Fruit fly (Drosophila melanogaster) whole organism, wandering third instar larva: ENCODE results near the gene AsnS.

Source experiments
- CG32264 ChIP-seq: fragments of 200-800 bp; sonication (Bioruptor generic); optimal IDR thresholded peaks from 2 replicates; lab custom pipeline; 2016; ENCODE audit warnings: missing biosample characterization, missing genetic modification characterization
- CG9705 ChIP-seq: fragments of 200-800 bp; sonication (Bioruptor generic); optimal IDR thresholded peaks from 2 replicates; lab custom pipeline; 2018; ENCODE audit warnings: missing biosample characterization, mild to moderate bottlenecking, missing genetic modification characterization
- CrebA ChIP-seq: fragments of 200-800 bp; sonication (Bioruptor generic); optimal IDR thresholded peaks from 2 replicates; lab custom pipeline; 2016; ENCODE audit warnings: missing biosample characterization, mild to moderate bottlenecking, missing genetic modification characterization, borderline replicate concordance
- Dif ChIP-seq: fragments of 200-275, 200-300 bp; sonication (Bioruptor generic); optimal IDR thresholded peaks from 2 replicates; lab custom pipeline; 2018; ENCODE audit warnings: missing biosample characterization, missing genetic modification characterization; ENCODE audit not compliant: partially characterized antibody
- GATAd ChIP-seq: sonication (Bioruptor generic); optimal IDR thresholded peaks from 2 replicates; lab custom pipeline; 2016; ENCODE audit warnings: missing biosample characterization, missing genetic modification characterization
- HLH106 ChIP-seq: fragments of 200-800 bp; optimal IDR thresholded peaks from 3 replicates; lab custom pipeline; 2019; ENCODE audit warnings: missing biosample characterization, mild to moderate bottlenecking, missing genetic modification characterization, moderate library complexity
- Hnf4 ChIP-seq: fragments of 200-800 bp; sonication (Bioruptor generic); optimal IDR thresholded peaks from 2 replicates; lab custom pipeline; 2016; ENCODE audit warnings: missing biosample characterization, mild to moderate bottlenecking, missing genetic modification characterization
- Hr78 ChIP-seq: fragments of >200 bp; optimal IDR thresholded peaks from 2 replicates; lab custom pipeline; 2017; ENCODE audit warnings: missing biosample characterization, missing genetic modification characterization
- Jra ChIP-seq: sonication (Bioruptor generic); optimal IDR thresholded peaks from 2 replicates; lab custom pipeline; 2016; ENCODE audit warnings: missing biosample characterization, missing genetic modification characterization
- Rel ChIP-seq, 2 experiments: fragments of 200-800 bp; sonication (Bioruptor generic) in 1 of 2; optimal IDR thresholded peaks; 2 replicates in 1 of 2; 3 replicates in 1 of 2; lab custom pipeline; 2016 to 2019; ENCODE audit warnings: mild to moderate bottlenecking in 2 of 2, missing biosample characterization in 2 of 2, missing genetic modification characterization in 2 of 2, moderate library complexity in 1 of 2
- Sp1 ChIP-seq: fragments of 200-800 bp; sonication (Bioruptor generic); optimal IDR thresholded peaks from 3 replicates; lab custom pipeline; 2019; ENCODE audit warnings: missing biosample characterization, mild to moderate bottlenecking, missing genetic modification characterization, moderate library complexity
- Vsx2 ChIP-seq: fragments of 200-300, 225-300 bp; sonication (Bioruptor generic); optimal IDR thresholded peaks from 2 replicates; lab custom pipeline; 2018; ENCODE audit warnings: missing biosample characterization, missing genetic modification characterization; ENCODE audit not compliant: partially characterized antibody
- br ChIP-seq: fragments of 200-800 bp; sonication (Bioruptor generic); optimal IDR thresholded peaks from 2 replicates; lab custom pipeline; 2016; ENCODE audit warnings: missing biosample characterization, missing genetic modification characterization
- brk ChIP-seq: fragments of 200-800 bp; sonication (Bioruptor generic); optimal IDR thresholded peaks from 2 replicates; lab custom pipeline; 2016; ENCODE audit warnings: missing biosample characterization, mild to moderate bottlenecking, missing genetic modification characterization
- dl ChIP-seq, 2 experiments: fragments of 175-275, 200-275 bp in 1 of 2; fragments of 200-275 bp in 1 of 2; sonication (Bioruptor generic); optimal IDR thresholded peaks; lab custom pipeline; 2018; ENCODE audit warnings: mild to moderate bottlenecking in 2 of 2, missing biosample characterization in 2 of 2, missing genetic modification characterization in 2 of 2, moderate library complexity in 2 of 2; ENCODE audit not compliant: partially characterized antibody in 2 of 2, insufficient read depth in 1 of 2
- dmrt93B ChIP-seq: fragments of 200-800 bp; sonication (Bioruptor generic); optimal IDR thresholded peaks from 2 replicates; lab custom pipeline; 2018; ENCODE audit warnings: missing biosample characterization, mild to moderate bottlenecking, missing genetic modification characterization
- ey ChIP-seq: fragments of 200-800 bp; sonication (Bioruptor generic); optimal IDR thresholded peaks from 2 replicates; lab custom pipeline; 2016; ENCODE audit warnings: missing biosample characterization, missing genetic modification characterization
- foxo ChIP-seq, 2 experiments: fragments of 200-800 bp; sonication (Bioruptor generic); optimal IDR thresholded peaks; 2 replicates in 1 of 2; 3 replicates in 1 of 2; lab custom pipeline; 2016 to 2017; ENCODE audit warnings: missing biosample characterization in 2 of 2, missing genetic modification characterization in 2 of 2
- h ChIP-seq: fragments of 200-800 bp; sonication (Bioruptor generic); optimal IDR thresholded peaks from 3 replicates; lab custom pipeline; 2016; ENCODE audit warnings: missing biosample characterization, mild to moderate bottlenecking, missing genetic modification characterization
- lola ChIP-seq: fragments of >200 bp; optimal IDR thresholded peaks from 2 replicates; lab custom pipeline; 2017; ENCODE audit warnings: missing biosample characterization, missing genetic modification characterization
- pan ChIP-seq: fragments of >200 bp; optimal IDR thresholded peaks from 2 replicates; lab custom pipeline; 2017
- psq ChIP-seq: fragments of 200-800 bp; sonication (Bioruptor generic); optimal IDR thresholded peaks from 3 replicates; lab custom pipeline; 2017; ENCODE audit warnings: missing biosample characterization, mild to moderate bottlenecking, missing genetic modification characterization, moderate library complexity
- sage ChIP-seq: fragments of 200-800 bp; sonication (Bioruptor generic); optimal IDR thresholded peaks from 2 replicates; lab custom pipeline; 2016; ENCODE audit warnings: missing biosample characterization, mild to moderate bottlenecking, missing genetic modification characterization
- sv ChIP-seq: fragments of 200-800 bp; sonication (Bioruptor generic); optimal IDR thresholded peaks from 3 replicates; lab custom pipeline; 2016; ENCODE audit warnings: missing biosample characterization, missing genetic modification characterization
- tai ChIP-seq: sonication (Bioruptor generic); optimal IDR thresholded peaks from 2 replicates; lab custom pipeline; 2016; ENCODE audit warnings: missing biosample characterization, missing genetic modification characterization

The AsnS gene

dm6 chr3L:21200587-21200986 lies 27.7 kb downstream of the AsnS start:
- TF ChIP-seq Dif (peak; percentile 13), Jra (GFP tag; lab: Kevin White, UChicago) (no peak)

DNA sequence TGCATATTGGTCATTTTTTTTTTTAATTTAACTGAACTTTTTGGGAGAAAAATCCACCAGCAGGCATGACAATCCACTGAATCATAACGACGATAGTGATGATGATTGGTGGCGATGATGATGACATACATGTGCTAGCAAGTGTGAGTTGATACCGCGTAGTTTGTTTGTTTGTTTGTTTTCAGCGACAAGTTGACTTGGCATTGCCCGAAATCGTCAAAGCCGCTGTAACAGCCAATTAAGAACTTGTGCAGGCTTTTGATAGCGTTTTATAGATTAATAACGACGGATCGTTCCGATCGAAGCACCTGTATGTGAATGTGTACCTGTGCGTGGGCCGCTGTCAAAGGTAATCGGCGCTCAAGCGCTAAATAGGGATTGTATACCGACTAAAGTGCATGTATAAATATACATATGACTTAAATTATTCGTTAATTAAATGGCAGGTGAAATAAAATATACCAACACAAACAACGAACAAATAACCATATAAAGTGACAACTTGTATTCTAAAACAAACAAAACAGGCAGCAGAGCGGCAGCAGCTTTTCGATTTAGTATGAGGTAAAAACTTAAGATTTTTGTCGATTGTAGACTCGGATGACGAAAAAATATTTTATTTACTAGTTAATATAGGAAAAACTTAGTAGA lies 28.5 kb downstream of the AsnS start:
- TF ChIP-seq tai (no peak), lola (GFP tag; lab: Kevin White, UChicago) (no peak), Hr78 (GFP tag; lab: Kevin White, UChicago) (no peak), dl (GFP tag; optimal IDR thresholded peaks at IDR 0.05; lab: Kevin White, UChicago; ENCODE audit: insufficient read depth in 1 of 2, partially characterized antibody in 2 of 2) (no peak), Rel (GFP tag; optimal IDR thresholded peaks at IDR 0.05; lab: Kevin White, UChicago) (no peak), Rel (tag; optimal IDR thresholded peaks at IDR 0.05; lab: Kevin White, UChicago) (no peak), dmrt93B (GFP tag; lab: Kevin White, UChicago) (no peak), brk (GFP tag; lab: Kevin White, UChicago) (no peak), Hnf4 (GFP tag; lab: Kevin White, UChicago) (no peak), CrebA (no peak), Sp1 (GFP tag; lab: Kevin White, UChicago) (no peak), CG9705 (GFP tag; lab: Kevin White, UChicago) (no peak), CG32264 (no peak), h (GFP tag; lab: Kevin White, UChicago) (no peak), sage (GFP tag; lab: Kevin White, UChicago) (no peak), sv (GFP tag; lab: Kevin White, UChicago) (no peak)

DNA sequence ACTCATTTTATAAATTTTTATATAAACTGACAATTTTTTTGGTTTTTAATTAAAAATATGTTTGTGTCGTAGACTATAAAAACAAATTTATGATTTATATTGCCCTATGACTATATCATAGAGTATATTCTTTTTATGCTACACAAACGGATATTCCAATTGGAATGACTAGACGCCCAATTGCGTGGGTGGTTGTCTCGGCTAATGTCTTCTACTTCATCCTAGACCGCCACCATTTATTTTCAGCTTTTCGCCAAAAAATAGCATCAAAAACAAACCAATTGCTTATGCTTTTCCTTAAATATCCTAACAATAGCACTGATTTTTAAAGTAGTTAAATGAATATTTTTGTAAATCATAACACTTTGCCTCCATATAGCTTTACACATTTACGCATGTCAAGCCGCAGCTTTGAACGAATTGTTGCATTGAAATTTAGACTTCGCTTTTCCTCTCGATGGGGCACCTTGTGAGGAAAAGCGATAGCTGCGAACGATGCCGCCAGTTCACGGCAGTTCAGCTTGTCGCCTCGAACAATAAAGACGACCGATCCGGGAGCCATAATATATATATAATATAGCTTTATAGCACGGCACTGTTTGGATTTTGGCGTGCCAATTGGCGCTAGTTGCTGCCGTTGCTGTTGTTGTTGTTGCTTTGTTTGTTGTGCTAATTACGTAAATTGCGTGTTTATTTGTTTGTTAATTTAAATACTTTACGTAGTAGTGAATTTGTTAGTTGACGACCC lies 29.3 kb downstream of the AsnS start:
- TF ChIP-seq Hr78 (GFP tag; lab: Kevin White, UChicago) (no peak), Vsx2 (GFP tag; lab: Kevin White, UChicago) (no peak), GATAd (no peak), foxo (GFP tag; optimal IDR thresholded peaks at IDR 0.05; lab: Kevin White, UChicago) (no peak)

DNA sequence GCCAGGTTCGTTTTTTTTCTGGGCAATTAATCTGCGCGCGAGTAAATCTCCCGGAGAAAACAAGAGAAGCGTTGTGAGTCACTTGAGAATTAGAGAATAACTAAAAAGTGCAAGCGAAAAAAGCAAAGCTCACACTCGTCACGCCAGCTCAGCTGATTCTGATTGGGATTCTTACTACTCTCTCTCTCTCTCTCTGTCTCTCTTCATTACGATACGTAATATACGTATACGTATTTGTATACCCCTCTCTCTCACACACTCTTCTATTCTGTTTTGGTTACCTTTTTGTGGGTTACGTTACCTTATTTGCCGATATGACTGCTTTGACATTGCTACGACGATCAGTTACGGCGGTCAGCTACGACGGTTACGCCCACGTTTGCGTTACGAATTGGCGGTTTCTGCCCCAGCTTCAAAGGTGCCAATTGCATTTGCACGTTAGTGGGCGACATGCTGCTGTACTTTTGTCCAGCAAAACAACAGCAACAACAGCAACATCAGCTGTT lies 29.9 kb downstream of the AsnS start, which contains the start of the genes Targ1, CG10512 and Targ2:
Targ1 (minus strand) TSS at position 106 of the 506 bp plus-strand sequence.
CG10512 (plus strand) TSS at position 144 of the 506 bp plus-strand sequence.
Targ2 (minus strand) TSS at position 456 of the 506 bp plus-strand sequence.
- TF ChIP-seq Dif: peak; percentile 65
- TF ChIP-seq br (GFP tag; lab: Kevin White, UChicago): no peak
- peak in 1 of 2 experiments; percentile 30 for TF ChIP-seq dl (GFP tag; optimal IDR thresholded peaks at IDR 0.05; lab: Kevin White, UChicago; ENCODE audit: insufficient read depth in 1 of 2, partially characterized antibody in 2 of 2)
- peak; percentile 37 for TF ChIP-seq psq (GFP tag; lab: Kevin White, UChicago)

dm6 chr3L:21204581-21205495 lies 31.9 kb downstream of the AsnS start:
- TF ChIP-seq h (GFP tag; lab: Kevin White, UChicago) (no peak), Rel (GFP tag; optimal IDR thresholded peaks at IDR 0.05; lab: Kevin White, UChicago) (no peak), Rel (tag; optimal IDR thresholded peaks at IDR 0.05; lab: Kevin White, UChicago) (peak; percentile 54)
- TF ChIP-seq, all 38 proteins: peak for 1

DNA sequence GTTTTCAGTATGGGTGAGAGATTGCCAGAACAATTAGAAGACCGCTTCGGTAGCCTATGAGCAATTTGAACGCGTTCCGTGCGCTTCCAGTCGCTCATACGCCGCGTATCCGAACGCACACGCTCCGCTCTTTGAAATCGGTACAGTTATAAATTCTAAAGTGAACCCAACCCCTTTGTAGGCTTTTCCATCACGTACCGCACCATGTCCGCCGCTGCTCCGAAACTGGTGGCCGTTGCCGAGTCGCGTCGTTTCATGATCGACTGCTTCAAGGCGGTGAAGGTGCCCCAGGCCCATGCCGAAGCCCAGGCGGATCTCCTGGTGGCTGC lies 32.5 kb downstream of the AsnS start:
- peak; percentile 4 for TF ChIP-seq Dif
- peak; percentile 11 for TF ChIP-seq h (GFP tag; lab: Kevin White, UChicago)
- no peak for TF ChIP-seq pan
- TF ChIP-seq sage (GFP tag; lab: Kevin White, UChicago): no peak
- TF ChIP-seq ey (GFP tag; lab: Kevin White, UChicago): no peak
- TF ChIP-seq GATAd: no peak
- TF ChIP-seq HLH106 (tag; lab: Kevin White, UChicago): no peak
